Fruit fly (Drosophila melanogaster) whole organism, larva: Measurements from ENCODE around the gene Ugt37E1.

ENCODE experiments used
- noc ChIP-seq: fragments of 200-800 bp; sonication (Bioruptor generic); optimal IDR thresholded peaks from 3 replicates; lab custom pipeline; 2019; ENCODE audit warnings: missing biosample characterization, mild to moderate bottlenecking, missing genetic modification characterization, moderate library complexity

Gene Ugt37E1

DNA sequence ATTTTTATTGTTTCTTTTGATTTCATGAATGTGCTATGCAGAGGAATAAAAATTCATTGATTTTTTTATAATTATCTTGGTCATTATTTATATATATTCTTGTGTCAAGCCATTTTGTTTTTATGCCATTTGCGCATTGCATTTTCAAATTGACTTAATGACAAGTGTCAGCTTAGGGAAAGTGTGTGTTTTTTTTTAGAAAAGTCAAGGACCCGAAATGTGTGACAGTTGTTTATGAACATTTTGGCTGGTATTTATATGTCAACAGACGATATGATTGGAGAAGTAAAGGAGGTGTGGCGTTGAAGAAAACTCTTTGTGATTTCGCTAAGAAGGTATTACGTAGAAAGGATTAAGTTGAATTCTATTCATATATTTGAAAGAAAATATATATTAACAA lies 41.3 kb downstream of the Ugt37E1 start, which contains the start of the genes SclA and SclB:
TSS of gene SclA (plus strand) at position 301 of the 400 bp plus-strand sequence.
TSS of gene SclB (plus strand) at position 301 of the 400 bp plus-strand sequence.
- TF ChIP-seq noc (tag; lab: Kevin White, UChicago) = no peak

- TF ChIP-seq noc (tag; lab: Kevin White, UChicago) = no peak
Measured at dm6 chr2L:16839665-16840064, 43.3 kb downstream of the Ugt37E1 start.

DNA sequence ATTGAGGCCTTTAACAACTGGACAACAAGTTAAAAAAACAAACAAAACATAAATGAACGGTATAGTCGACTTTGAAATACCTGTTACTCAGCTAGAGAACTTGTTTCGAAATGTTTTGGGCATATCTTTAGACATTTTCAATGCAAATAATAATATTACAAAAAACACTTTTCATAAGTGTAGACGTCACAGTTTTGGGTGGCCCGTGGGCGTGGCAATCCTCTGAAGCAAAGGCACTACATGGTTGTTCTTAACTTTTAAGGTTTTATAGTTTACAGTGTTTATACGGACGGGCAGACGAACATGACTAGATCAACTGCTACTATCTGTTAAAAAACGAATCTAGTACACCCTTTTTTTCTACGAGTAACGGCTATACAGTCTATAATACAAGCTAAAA lies 46.1 kb downstream of the Ugt37E1 start:
- no peak for TF ChIP-seq noc (tag; lab: Kevin White, UChicago)

DNA sequence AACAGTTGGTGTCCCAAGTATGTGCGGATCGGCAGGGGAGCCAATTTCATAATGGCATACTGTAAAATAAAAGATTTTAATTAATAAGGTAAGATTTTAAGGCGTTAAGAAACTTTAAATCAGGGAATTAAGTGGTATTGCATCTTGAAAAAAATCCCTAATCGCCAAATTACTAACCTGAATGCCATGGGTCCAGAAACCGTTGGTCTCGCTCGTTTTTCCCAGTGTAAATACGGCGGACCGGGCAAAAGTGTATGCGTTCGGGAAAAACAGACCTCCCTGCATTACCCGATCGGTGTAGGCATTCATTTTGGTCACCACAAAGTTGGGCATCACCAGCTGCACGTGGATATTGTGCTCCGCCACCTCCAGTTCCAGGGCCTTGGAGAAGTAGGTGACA lies 46.9 kb downstream of the Ugt37E1 start:
- no peak for TF ChIP-seq noc (tag; lab: Kevin White, UChicago)

DNA sequence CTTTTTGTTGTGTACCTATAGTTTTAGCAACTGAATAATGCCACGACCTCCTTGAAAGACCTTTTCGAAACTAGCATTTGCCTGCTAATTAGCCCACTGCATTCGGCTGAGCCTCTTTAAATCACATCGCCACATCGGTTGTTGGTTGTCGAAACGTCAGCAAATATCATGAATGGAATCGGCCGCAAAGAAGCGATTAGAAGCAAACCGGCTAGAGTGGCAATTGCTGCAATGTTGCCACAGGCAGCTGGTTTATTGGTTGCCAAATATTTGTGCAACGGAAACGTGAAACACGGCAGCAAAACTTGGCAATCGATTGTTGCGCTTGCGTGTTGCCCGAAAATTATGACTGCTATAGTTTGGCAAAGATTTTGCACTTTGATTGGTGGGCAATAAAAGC lies 48.8 kb downstream of the Ugt37E1 start:
- no peak for TF ChIP-seq noc (tag; lab: Kevin White, UChicago)

- TF ChIP-seq noc (tag; lab: Kevin White, UChicago) = peak; percentile 55
Measured at dm6 chr2L:16846742-16847346, 50.4 kb downstream of the Ugt37E1 start.
